Worm (Caenorhabditis elegans) whole organism, L4 larva: Measurements from ENCODE around the gene srx-31.

Experiments
- F10B5.3 ChIP-seq: sonication (generic microtip); optimal IDR thresholded peaks from 2 replicates; lab custom pipeline; 2016; ENCODE audit warnings: mild to moderate bottlenecking, missing genetic modification characterization, missing compliant biosample characterization
- F37D6.2 ChIP-seq: sonication (generic microtip); optimal IDR thresholded peaks from 2 replicates; lab custom pipeline; 2016; ENCODE audit warnings: mild to moderate bottlenecking, missing genetic modification characterization, missing compliant biosample characterization
- T26A8.4 ChIP-seq: fragments of 200-800 bp; sonication (Bioruptor generic); IDR thresholded peaks from 2 replicates; pipeline ENCODE4 v1.3.6; 2022; ENCODE audit warnings: missing genetic modification characterization, missing compliant biosample characterization
- ZK546.5 ChIP-seq, 2 experiments: sonication (generic microtip); optimal IDR thresholded peaks; 2 replicates each; lab custom pipeline; 2017; ENCODE audit warnings: missing biosample characterization in 2 of 2, missing genetic modification characterization in 2 of 2
- ceh-44 ChIP-seq: fragments of 200-800 bp; sonication (Bioruptor generic); IDR thresholded peaks from 2 replicates; pipeline ENCODE4 v1.3.6; 2022; ENCODE audit warnings: missing genetic modification reagents, missing genetic modification characterization, missing compliant biosample characterization
- ceh-82 ChIP-seq: sonication (generic microtip); optimal IDR thresholded peaks from 2 replicates; lab custom pipeline; 2017; ENCODE audit warnings: missing biosample characterization, missing genetic modification characterization
- dmd-6 ChIP-seq: fragments of 200-800 bp; sonication (Bioruptor generic); IDR thresholded peaks from 2 replicates; pipeline ENCODE4 v1.3.6; 2022; ENCODE audit warnings: missing genetic modification reagents, missing genetic modification characterization, missing compliant biosample characterization
- dmd-9 ChIP-seq: fragments of 200-800 bp; sonication (Bioruptor generic); IDR thresholded peaks from 2 replicates; pipeline ENCODE4 v1.3.6; 2022; ENCODE audit warnings: missing genetic modification reagents, missing genetic modification characterization, missing compliant biosample characterization
- gei-8 ChIP-seq: fragments of 200-800 bp; sonication (Bioruptor generic); optimal IDR thresholded peaks from 2 replicates; lab custom pipeline; 2018; ENCODE audit warnings: mild to moderate bottlenecking, missing genetic modification characterization, missing compliant biosample characterization
- lim-7 ChIP-seq: fragments of 200-800 bp; sonication (Bioruptor generic); IDR thresholded peaks from 2 replicates; pipeline ENCODE4 v1.3.6; 2022; ENCODE audit warnings: missing genetic modification characterization, missing compliant biosample characterization
- lin-1 ChIP-seq: fragments of 200-800 bp; sonication (Bioruptor generic); IDR thresholded peaks from 2 replicates; pipeline ENCODE4 v1.3.6; 2022; ENCODE audit warnings: missing genetic modification reagents, missing genetic modification characterization, missing compliant biosample characterization
- lin-13 ChIP-seq: fragments of 150-350 bp; optimal IDR thresholded peaks from 2 replicates; lab custom pipeline; 2014; ENCODE audit warnings: missing biosample characterization, missing genetic modification reagents, missing genetic modification characterization
- rbr-2 ChIP-seq: sonication (generic microtip); optimal IDR thresholded peaks from 2 replicates; lab custom pipeline; 2016; ENCODE audit warnings: missing genotype, missing genetic modification characterization, missing compliant biosample characterization
- snpc-1.2 ChIP-seq: fragments of 200-800 bp; sonication (Bioruptor generic); IDR thresholded peaks from 2 replicates; pipeline ENCODE4 v1.3.6; 2022; ENCODE audit warnings: missing genetic modification reagents, missing genetic modification characterization, missing compliant biosample characterization
- unc-62 ChIP-seq, 3 experiments: fragments of 150-350 bp in 1 of 3; sonication (generic microtip); optimal IDR thresholded peaks in 2 of 3; peaks in 1 of 3; 1 replicate in 1 of 3; 2 replicates in 2 of 3; lab custom pipeline; 2014 to 2017; ENCODE audit warnings: missing biosample characterization in 3 of 3, missing genetic modification characterization in 3 of 3, missing genetic modification reagents in 3 of 3, missing genotype in 1 of 3

Gene srx-31

DNA sequence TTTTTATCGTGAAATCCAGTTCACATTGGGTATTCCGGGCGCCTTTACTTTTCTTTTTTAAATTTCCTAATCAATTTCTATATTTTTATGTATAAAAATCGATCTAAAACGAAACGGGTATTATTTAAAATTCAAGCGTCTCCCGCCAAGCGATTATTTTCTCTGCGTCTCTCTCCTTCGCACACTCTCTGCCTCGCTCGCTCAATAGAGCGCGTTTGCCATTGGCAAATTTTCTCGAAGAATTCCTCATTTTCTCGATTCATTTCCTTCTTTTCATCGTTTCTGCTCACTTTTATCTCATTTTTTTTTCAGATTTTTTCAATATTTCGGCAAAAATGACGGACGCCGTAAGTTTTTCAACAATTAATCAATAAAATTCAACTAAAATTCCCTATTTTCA, 49.6 kb downstream of the srx-31 start, which contains the start of gene sti-1 (continued):
- TF ChIP-seq gei-8 (no peak), lin-1 (no peak), ceh-82 (no peak), dmd-9 (GFP tag; lab: Robert Waterston, UW) (no peak), F10B5.3 (tag; lab: Kevin White, UChicago) (no peak), F37D6.2 (tag; lab: Kevin White, UChicago) (peak; percentile 17), snpc-1.2 (GFP tag; lab: Robert Waterston, UW) (no peak), ZK546.5 (tag; optimal IDR thresholded peaks at IDR 0.05; lab: Kevin White, UChicago) (no peak), rbr-2 (tag; lab: Kevin White, UChicago) (peak; percentile 68), lim-7 (GFP tag; lab: Robert Waterston, UW) (no peak), ceh-44 (GFP tag; lab: Robert Waterston, UW) (no peak), dmd-6 (peak; percentile 30; the same call in 1 of the 2 replicates), T26A8.4 (peak; percentile 55; the same call in 1 of the 2 replicates)

ce11 chrV:772210-772609, 50.6 kb downstream of the srx-31 start:
- no peak for TF ChIP-seq lin-13 (GFP tag; lab: Kevin White, UChicago)
- TF ChIP-seq unc-62 (GFP tag; optimal IDR thresholded peaks at IDR 0.05 in 1 of 2; lab: Kevin White, UChicago), result peak in 1 of 2 experiments; percentile 91
- no peak for TF ChIP-seq unc-62 (tag; optimal IDR thresholded peaks at IDR 0.05; lab: Kevin White, UChicago)
